Worm (Caenorhabditis elegans) whole organism, L3 larva: ENCODE results near the gene lst-4.

ENCODE experiments used
- ama-1 ChIP-seq: fragments of 150-350 bp; optimal IDR thresholded peaks from 2 replicates; lab custom pipeline; 2018
- egl-27 ChIP-seq: sonication (generic microtip); optimal IDR thresholded peaks from 4 replicates; lab custom pipeline; 2017; ENCODE audit warnings: missing biosample characterization, missing genetic modification reagents, missing genetic modification characterization
- elt-1 ChIP-seq: fragments of 150-350 bp; optimal IDR thresholded peaks from 2 replicates; lab custom pipeline; 2014; ENCODE audit warnings: missing biosample characterization, missing genetic modification characterization
- fos-1 ChIP-seq: fragments of 150-350 bp; optimal IDR thresholded peaks from 2 replicates; lab custom pipeline; 2014; ENCODE audit warnings: missing biosample characterization, missing genetic modification characterization
- lin-15B ChIP-seq: fragments of 150-350 bp; optimal IDR thresholded peaks from 2 replicates; lab custom pipeline; 2014; ENCODE audit warnings: missing biosample characterization, missing genetic modification characterization
- lin-39 ChIP-seq: fragments of 150-350 bp; optimal IDR thresholded peaks from 2 replicates; lab custom pipeline; 2018; ENCODE audit warnings: missing biosample characterization, missing genetic modification reagents, missing genetic modification characterization
- mdl-1 ChIP-seq: fragments of 150-350 bp; optimal IDR thresholded peaks from 2 replicates; lab custom pipeline; 2014; ENCODE audit warnings: missing biosample characterization, missing genetic modification characterization
- nhr-77 ChIP-seq: fragments of 150-350 bp; optimal IDR thresholded peaks from 2 replicates; lab custom pipeline; 2014; ENCODE audit warnings: missing biosample characterization, missing genetic modification characterization
- unc-39 ChIP-seq: sonication (generic microtip); optimal IDR thresholded peaks from 4 replicates; lab custom pipeline; 2017; ENCODE audit warnings: missing biosample characterization, missing genetic modification characterization
- zag-1 ChIP-seq: fragments of 150-350 bp; optimal IDR thresholded peaks from 2 replicates; lab custom pipeline; 2014; ENCODE audit warnings: missing biosample characterization, missing genetic modification characterization

- no peak for TF ChIP-seq lin-39
- no peak for TF ChIP-seq ama-1 (lab: Kevin White, UChicago)
- TF ChIP-seq egl-27: no peak
- no peak for TF ChIP-seq lin-15B (tag; lab: Kevin White, UChicago)
- TF ChIP-seq nhr-77 (tag; lab: Kevin White, UChicago): no peak
- no peak for TF ChIP-seq zag-1 (tag; lab: Kevin White, UChicago)
- no peak for TF ChIP-seq elt-1 (tag; lab: Kevin White, UChicago)
- TF ChIP-seq fos-1 (tag; lab: Kevin White, UChicago): no peak
- no peak for TF ChIP-seq unc-39 (tag; lab: Kevin White, UChicago)
- no peak for TF ChIP-seq mdl-1 (tag; lab: Kevin White, UChicago)
These were observed 19.2 kb downstream of the lst-4 start for ce11 chrIV:14050442-14050841.
